Fruit fly (Drosophila melanogaster) whole organism, embryonic: Measurements from ENCODE around the gene CG10560.

Source experiments
- Abd-B ChIP-seq: fragments of 200-800 bp; sonication (Bioruptor generic); optimal IDR thresholded peaks from 2 replicates; lab custom pipeline; 2018; ENCODE audit warnings: missing biosample characterization, mild to moderate bottlenecking, missing genetic modification characterization, moderate library complexity
- BEAF-32 ChIP-seq: fragments of 200-800 bp; sonication (Bioruptor generic); optimal IDR thresholded peaks from 3 replicates; lab custom pipeline; 2017; ENCODE audit warnings: missing biosample characterization, missing genetic modification characterization, mild to moderate bottlenecking, moderate library complexity, missing genetic modification reagents
- Bdp1 ChIP-seq: fragments of 200-800 bp; sonication (Bioruptor generic); optimal IDR thresholded peaks from 3 replicates; lab custom pipeline; 2016; ENCODE audit warnings: missing biosample characterization, missing genetic modification characterization
- Blimp-1 ChIP-seq: fragments of 200-800 bp; sonication (Bioruptor generic); optimal IDR thresholded peaks from 3 replicates; lab custom pipeline; 2018; ENCODE audit warnings: missing biosample characterization, missing genetic modification characterization, mild to moderate bottlenecking, moderate library complexity, missing genetic modification reagents
- CG10147 ChIP-seq: fragments of 200-800 bp; sonication (Bioruptor generic); optimal IDR thresholded peaks from 2 replicates; lab custom pipeline; 2019; ENCODE audit warnings: missing biosample characterization, mild to moderate bottlenecking, missing genetic modification characterization, moderate library complexity
- CG10274 ChIP-seq: fragments of 200-800 bp; sonication (Bioruptor generic); optimal IDR thresholded peaks from 3 replicates; lab custom pipeline; 2017; ENCODE audit warnings: missing biosample characterization, mild to moderate bottlenecking, missing genetic modification characterization
- CG11093 ChIP-seq: fragments of 200-800 bp; sonication (Bioruptor generic); IDR thresholded peaks from 3 replicates; pipeline ENCODE4 v1.3.6; 2022; ENCODE audit warnings: missing biosample characterization, missing genetic modification characterization
- CG11723 ChIP-seq: fragments of 200-800 bp; sonication (Bioruptor generic); optimal IDR thresholded peaks from 2 replicates; lab custom pipeline; 2017; ENCODE audit warnings: missing biosample characterization, mild to moderate bottlenecking, missing genetic modification characterization
- CG12155 ChIP-seq: fragments of 200-800 bp; sonication (Bioruptor generic); optimal IDR thresholded peaks from 3 replicates; lab custom pipeline; 2016; ENCODE audit warnings: missing biosample characterization, missing genetic modification characterization
- CG12942 ChIP-seq: fragments of 200-800 bp; sonication (Bioruptor generic); optimal IDR thresholded peaks from 3 replicates; lab custom pipeline; 2016; ENCODE audit warnings: missing biosample characterization, missing genetic modification characterization
- CG13123 ChIP-seq: fragments of 200-800 bp; sonication (Bioruptor generic); optimal IDR thresholded peaks from 2 replicates; lab custom pipeline; 2016; ENCODE audit warnings: missing biosample characterization, missing genetic modification characterization
- CG13624 ChIP-seq: fragments of 200-800 bp; sonication (Bioruptor generic); optimal IDR thresholded peaks from 2 replicates; lab custom pipeline; 2016; ENCODE audit warnings: missing biosample characterization, missing genetic modification characterization
- CG14014 ChIP-seq: fragments of 200-800 bp; sonication (Bioruptor generic); IDR thresholded peaks from 2 replicates; pipeline ENCODE4 v1.3.6; 2022; ENCODE audit warnings: missing biosample characterization, missing genetic modification characterization
- CG14965 ChIP-seq: fragments of 200-800 bp; sonication (Bioruptor generic); optimal IDR thresholded peaks from 2 replicates; lab custom pipeline; 2016; ENCODE audit warnings: missing biosample characterization, missing genetic modification characterization, borderline replicate concordance
- CG17361 ChIP-seq: fragments of 200-800 bp; sonication (Bioruptor generic); IDR thresholded peaks from 3 replicates; pipeline ENCODE4 v1.3.6; 2022; ENCODE audit warnings: missing biosample characterization, missing genetic modification characterization
- CG17912 ChIP-seq: fragments of 200-800 bp; sonication (Bioruptor generic); optimal IDR thresholded peaks from 2 replicates; lab custom pipeline; 2018; ENCODE audit warnings: missing biosample characterization, mild to moderate bottlenecking, missing genetic modification characterization
- CG18011 ChIP-seq: fragments of 200-800 bp; sonication (Bioruptor generic); optimal IDR thresholded peaks from 2 replicates; lab custom pipeline; 2017; ENCODE audit warnings: missing biosample characterization, missing genetic modification characterization, mild to moderate bottlenecking, moderate library complexity, missing genotype
- CG1832 ChIP-seq: fragments of 200-800 bp; sonication (Bioruptor generic); optimal IDR thresholded peaks from 2 replicates; lab custom pipeline; 2017; ENCODE audit warnings: missing biosample characterization, mild to moderate bottlenecking, missing genetic modification characterization, inconsistent platforms
- CG3407 ChIP-seq: fragments of 200-800 bp; sonication (Bioruptor generic); optimal IDR thresholded peaks from 2 replicates; lab custom pipeline; 2018; ENCODE audit warnings: missing biosample characterization, mild to moderate bottlenecking, missing genetic modification characterization
- CG4328 ChIP-seq: fragments of 200-800 bp; sonication (Bioruptor generic); optimal IDR thresholded peaks from 3 replicates; lab custom pipeline; 2017; ENCODE audit warnings: missing biosample characterization, missing genetic modification reagents, missing genetic modification characterization
- CG4730 ChIP-seq: fragments of 200-800 bp; sonication (Bioruptor generic); IDR thresholded peaks from 2 replicates; pipeline ENCODE4 v1.3.6; 2022; ENCODE audit warnings: missing biosample characterization, missing genetic modification characterization
- CG4820 ChIP-seq: fragments of 200-800 bp; sonication (Bioruptor generic); optimal IDR thresholded peaks from 3 replicates; lab custom pipeline; 2016; ENCODE audit warnings: missing biosample characterization, missing genetic modification characterization
- CG6813 ChIP-seq: fragments of 200-800 bp; sonication (Bioruptor generic); optimal IDR thresholded peaks from 2 replicates; lab custom pipeline; 2017; ENCODE audit warnings: missing biosample characterization, missing genetic modification characterization, mild to moderate bottlenecking, moderate library complexity, missing genetic modification reagents
- CG7839 ChIP-seq: fragments of 200-800 bp; sonication (Bioruptor generic); optimal IDR thresholded peaks from 3 replicates; lab custom pipeline; 2018; ENCODE audit warnings: missing biosample characterization, mild to moderate bottlenecking, missing genetic modification characterization, moderate library complexity
- Deaf1 ChIP-seq: fragments of 200-800 bp; optimal IDR thresholded peaks from 3 replicates; lab custom pipeline; 2019; ENCODE audit warnings: missing biosample characterization, mild to moderate bottlenecking, missing genetic modification characterization, moderate library complexity
- Dref ChIP-seq: fragments of 200-800 bp; sonication (Bioruptor generic); IDR thresholded peaks from 2 replicates; pipeline ENCODE4 v1.3.6; 2022; ENCODE audit warnings: missing biosample characterization, missing genetic modification characterization
- E2f1 ChIP-seq: fragments of 200-800 bp; sonication (Bioruptor generic); IDR thresholded peaks from 2 replicates; pipeline ENCODE4 v1.3.6; 2022; ENCODE audit warnings: missing biosample characterization, missing genetic modification characterization
- Ets65A ChIP-seq: fragments of 200-800 bp; sonication (Bioruptor generic); peaks from one replicate; lab custom pipeline; 2016; ENCODE audit warnings: missing biosample characterization, missing genetic modification characterization
- HLH3B ChIP-seq: fragments of 200-800 bp; sonication (Bioruptor generic); IDR thresholded peaks from 2 replicates; pipeline ENCODE4 v1.3.6; 2022; ENCODE audit warnings: missing biosample characterization, missing genetic modification characterization
- HLH4C ChIP-seq: fragments of 200-800 bp; sonication (Bioruptor generic); IDR thresholded peaks from 3 replicates; pipeline ENCODE4 v1.3.6; 2022; ENCODE audit warnings: missing biosample characterization, missing genetic modification characterization; ENCODE audit not compliant: partially characterized antibody
- NK7.1 ChIP-seq: fragments of 200-800 bp; sonication (Bioruptor generic); optimal IDR thresholded peaks from 3 replicates; lab custom pipeline; 2016; ENCODE audit warnings: missing biosample characterization, missing genetic modification characterization
- Sox100B ChIP-seq: fragments of 200-800 bp; sonication (Bioruptor generic); optimal IDR thresholded peaks from 3 replicates; lab custom pipeline; 2018; ENCODE audit warnings: missing biosample characterization, mild to moderate bottlenecking, missing genetic modification characterization
- Tbp ChIP-seq: fragments of >200 bp; optimal IDR thresholded peaks from 2 replicates; lab custom pipeline; 2018; ENCODE audit warnings: missing biosample characterization, missing genetic modification characterization
- Usf ChIP-seq: fragments of 200-800 bp; sonication (Bioruptor generic); optimal IDR thresholded peaks from 2 replicates; lab custom pipeline; 2017; ENCODE audit warnings: missing genotype, missing biosample characterization, missing genetic modification characterization
- amos ChIP-seq: fragments of 200-800 bp; sonication (Bioruptor generic); IDR thresholded peaks from 2 replicates; pipeline ENCODE4 v1.3.6; 2022; ENCODE audit warnings: missing biosample characterization, missing genetic modification characterization; ENCODE audit not compliant: partially characterized antibody
- bcd ChIP-seq: fragments of 200-800 bp; sonication (Bioruptor generic); optimal IDR thresholded peaks from 2 replicates; lab custom pipeline; 2017; ENCODE audit warnings: missing biosample characterization, mild to moderate bottlenecking, missing genetic modification characterization
- corto ChIP-seq: fragments of 200-800 bp; sonication (Bioruptor generic); optimal IDR thresholded peaks from 2 replicates; lab custom pipeline; 2016; ENCODE audit warnings: missing biosample characterization, mild to moderate bottlenecking, missing genetic modification characterization, moderate library complexity
- dm ChIP-seq: fragments of 200-800 bp; sonication (Bioruptor generic); optimal IDR thresholded peaks from 3 replicates; lab custom pipeline; 2016; ENCODE audit warnings: missing biosample characterization, missing genetic modification characterization
- dmrt11E ChIP-seq: fragments of 200-800 bp; sonication (Bioruptor generic); optimal IDR thresholded peaks from 3 replicates; lab custom pipeline; 2018; ENCODE audit warnings: missing biosample characterization, mild to moderate bottlenecking, missing genetic modification characterization, moderate library complexity
- dmrt99B ChIP-seq: fragments of 200-800 bp; sonication (Bioruptor generic); optimal IDR thresholded peaks from 2 replicates; lab custom pipeline; 2018; ENCODE audit warnings: missing biosample characterization, mild to moderate bottlenecking, missing genetic modification characterization, moderate library complexity
- fd3F ChIP-seq: fragments of 200-800 bp; sonication (Bioruptor generic); optimal IDR thresholded peaks from 2 replicates; lab custom pipeline; 2018; ENCODE audit warnings: missing biosample characterization, mild to moderate bottlenecking, missing genetic modification characterization, moderate library complexity
- hth ChIP-seq: fragments of >200 bp; optimal IDR thresholded peaks from 2 replicates; lab custom pipeline; 2017; ENCODE audit warnings: inconsistent platforms
- mam ChIP-seq: fragments of 200-800 bp; sonication (Bioruptor generic); optimal IDR thresholded peaks from 3 replicates; lab custom pipeline; 2016; ENCODE audit warnings: missing biosample characterization, missing genetic modification characterization
- mirr ChIP-seq: fragments of 200-800 bp; sonication (Bioruptor generic); optimal IDR thresholded peaks from 3 replicates; lab custom pipeline; 2018; ENCODE audit warnings: missing biosample characterization, mild to moderate bottlenecking, missing genetic modification characterization
- pb ChIP-seq: fragments of 200-800 bp; sonication (Bioruptor generic); optimal IDR thresholded peaks from 3 replicates; lab custom pipeline; 2016; ENCODE audit warnings: missing biosample characterization, missing genetic modification characterization
- pnt ChIP-seq: fragments of 200-800 bp; sonication (Bioruptor generic); optimal IDR thresholded peaks from 3 replicates; lab custom pipeline; 2016; ENCODE audit warnings: missing biosample characterization, missing genetic modification characterization
- scrt ChIP-seq: fragments of 200-800 bp; sonication (Bioruptor generic); optimal IDR thresholded peaks from 2 replicates; lab custom pipeline; 2018; ENCODE audit warnings: missing biosample characterization, mild to moderate bottlenecking, missing genetic modification characterization, moderate library complexity
- sob ChIP-seq: fragments of 200-800 bp; sonication (Bioruptor generic); IDR thresholded peaks from 2 replicates; pipeline ENCODE4 v1.3.6; 2022; ENCODE audit warnings: missing biosample characterization, missing genetic modification characterization
- sug ChIP-seq: fragments of 200-800 bp; optimal IDR thresholded peaks from 2 replicates; lab custom pipeline; 2019; ENCODE audit warnings: missing biosample characterization, mild to moderate bottlenecking, missing genetic modification characterization, moderate library complexity
- toy ChIP-seq: fragments of 200-800 bp; sonication (Bioruptor generic); IDR thresholded peaks from 2 replicates; pipeline ENCODE4 v1.3.6; 2022; ENCODE audit warnings: missing biosample characterization, missing genetic modification characterization
- unc-4 ChIP-seq: fragments of 200-800 bp; sonication (Bioruptor generic); IDR thresholded peaks from 2 replicates; pipeline ENCODE4 v1.3.6; 2022; ENCODE audit warnings: missing biosample characterization, missing genetic modification characterization; ENCODE audit not compliant: partially characterized antibody
- vnd ChIP-seq: fragments of 200-800 bp; sonication (Bioruptor generic); IDR thresholded peaks from 3 replicates; pipeline ENCODE4 v1.3.6; 2022; ENCODE audit warnings: missing biosample characterization, missing genetic modification characterization; ENCODE audit not compliant: partially characterized antibody

Gene CG10560

DNA sequence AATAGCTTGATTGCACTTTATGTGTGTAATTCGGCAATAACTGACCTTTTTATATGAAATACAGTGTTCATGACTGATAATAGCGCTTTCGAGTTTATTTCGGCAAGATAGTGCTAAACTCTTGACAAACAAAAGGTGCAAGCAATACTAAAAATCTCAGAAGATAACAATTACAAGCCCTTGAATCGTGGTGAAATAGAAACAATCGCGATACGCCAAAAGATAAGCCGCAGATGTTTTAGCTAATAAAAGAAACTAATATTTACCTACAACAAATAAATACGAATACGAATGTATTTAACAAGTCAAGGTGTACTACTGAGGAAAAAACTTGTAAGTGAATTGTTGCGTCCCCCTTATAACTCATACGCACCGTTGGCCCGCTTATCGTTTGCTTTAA lies 44.6 kb downstream of the CG10560 start (continued):
- TF ChIP-seq CG11723 (no peak), CG10147 (peak; percentile 59), Ets65A (GFP tag; lab: Kevin White, UChicago) (peak; percentile 29), CG13624 (GFP tag; lab: Kevin White, UChicago) (no peak), corto (GFP tag; lab: Kevin White, UChicago) (no peak), HLH3B (GFP tag; lab: Robert Waterston, UW) (no peak), pb (GFP tag; lab: Kevin White, UChicago) (no peak), Sox100B (no peak), Blimp-1 (GFP tag; lab: Kevin White, UChicago) (no peak), CG11093 (GFP tag; lab: Robert Waterston, UW) (no peak), CG1832 (GFP tag; lab: Kevin White, UChicago) (no peak), CG12942 (GFP tag; lab: Kevin White, UChicago) (no peak), HLH4C (GFP tag; lab: Robert Waterston, UW) (no peak), sob (GFP tag; lab: Robert Waterston, UW) (no peak; the same call in 1 of the 2 replicates), pnt (GFP tag; lab: Kevin White, UChicago) (no peak), CG4328 (GFP tag; lab: Kevin White, UChicago) (no peak), CG14965 (GFP tag; lab: Kevin White, UChicago) (no peak), CG17361 (GFP tag; lab: Robert Waterston, UW) (no peak), dmrt99B (tag; lab: Kevin White, UChicago) (no peak), E2f1 (no peak), Usf (GFP tag; lab: Kevin White, UChicago) (no peak), CG14014 (GFP tag; lab: Robert Waterston, UW) (peak; percentile 37; the same call in 1 of the 2 replicates), dmrt11E (tag; lab: Kevin White, UChicago) (no peak), Tbp (GFP tag; lab: Kevin White, UChicago) (no peak), CG4820 (GFP tag; lab: Kevin White, UChicago) (no peak), amos (GFP tag; lab: Robert Waterston, UW) (no peak), CG13123 (no peak), CG18011 (no peak), Dref (no peak), Deaf1 (tag; lab: Kevin White, UChicago) (no peak), sug (tag; lab: Kevin White, UChicago) (peak; percentile 77), CG7839 (no peak), unc-4 (GFP tag; lab: Robert Waterston, UW) (no peak), BEAF-32 (GFP tag; lab: Kevin White, UChicago) (no peak), CG6813 (GFP tag; lab: Kevin White, UChicago) (peak; percentile 25), Bdp1 (no peak), toy (GFP tag; lab: Robert Waterston, UW) (no peak), NK7.1 (GFP tag; lab: Kevin White, UChicago) (no peak), CG3407 (no peak), CG17912 (GFP tag; lab: Kevin White, UChicago) (no peak), bcd (GFP tag; lab: Kevin White, UChicago) (no peak), CG4730 (no peak), hth (lab: Kevin White, UChicago) (no peak), fd3F (GFP tag; lab: Kevin White, UChicago) (peak; percentile 50), dm (GFP tag; lab: Kevin White, UChicago) (no peak), mam (GFP tag; lab: Kevin White, UChicago) (no peak), mirr (GFP tag; lab: Kevin White, UChicago) (peak; percentile 69), CG12155 (GFP tag; lab: Kevin White, UChicago) (no peak), Abd-B (GFP tag; lab: Kevin White, UChicago) (no peak), CG10274 (GFP tag; lab: Kevin White, UChicago) (no peak), vnd (GFP tag; lab: Robert Waterston, UW) (no peak), scrt (GFP tag; lab: Kevin White, UChicago) (peak; percentile 55)
